Worm (Caenorhabditis elegans) whole organism, L1 larva: ENCODE data around the gene rfp-1.
"Not testable (repeated sequence)": the region's sequence is repeated elsewhere in the genome, so short reads cannot be mapped to it uniquely, and the experiment has no call there.

Source experiments
- Y116A8C.19 ChIP-seq: sonication (generic microtip); optimal IDR thresholded peaks from 2 replicates; lab custom pipeline; 2016; ENCODE audit warnings: missing compliant biosample characterization, missing genetic modification characterization, borderline replicate concordance
- aha-1 ChIP-seq: fragments of 150-350 bp; optimal IDR thresholded peaks from 2 replicates; lab custom pipeline; 2014; ENCODE audit warnings: missing biosample characterization, missing genetic modification characterization
- ama-1 ChIP-seq: fragments of 150-350 bp; optimal IDR thresholded peaks from 2 replicates; lab custom pipeline; 2014
- ceh-82 ChIP-seq, 3 experiments: fragments of 150-350 bp in 1 of 3; sonication (generic microtip) in 2 of 3; optimal IDR thresholded peaks; 2 replicates each; lab custom pipeline; 2014 to 2017; ENCODE audit warnings: missing biosample characterization in 3 of 3, missing genetic modification characterization in 3 of 3
- ceh-90 ChIP-seq: sonication (generic microtip); optimal IDR thresholded peaks from 2 replicates; lab custom pipeline; 2016; ENCODE audit warnings: missing genetic modification characterization, missing compliant biosample characterization
- efl-1 ChIP-seq, 4 experiments: fragments of 150-350 bp; optimal IDR thresholded peaks in 3 of 4; peaks in 1 of 4; 1 replicate in 1 of 4; 2 replicates in 3 of 4; lab custom pipeline; 2014; ENCODE audit warnings: missing biosample characterization in 2 of 4, missing genetic modification characterization in 2 of 4, missing genetic modification reagents in 2 of 4
- egl-13 ChIP-seq: sonication (generic microtip); optimal IDR thresholded peaks from 2 replicates; lab custom pipeline; 2016; ENCODE audit warnings: missing genotype, missing genetic modification reagents, missing genetic modification characterization, missing compliant biosample characterization
- egl-27 ChIP-seq, 2 experiments: fragments of 150-350 bp in 1 of 2; sonication (generic microtip); optimal IDR thresholded peaks; 3 replicates each; lab custom pipeline; 2017 to 2018; ENCODE audit warnings: missing biosample characterization in 2 of 2, missing genetic modification characterization in 2 of 2, missing genetic modification reagents in 2 of 2
- ets-5 ChIP-seq: fragments of 200-800 bp; sonication (Bioruptor generic); IDR thresholded peaks from 2 replicates; pipeline ENCODE4 v1.3.6; 2022; ENCODE audit warnings: missing genetic modification characterization, missing compliant biosample characterization
- fkh-10 ChIP-seq: sonication (generic microtip); optimal IDR thresholded peaks from 2 replicates; lab custom pipeline; 2017; ENCODE audit warnings: missing biosample characterization, missing genetic modification reagents, missing genetic modification characterization
- fkh-4 ChIP-seq: sonication (generic microtip); optimal IDR thresholded peaks from 2 replicates; lab custom pipeline; 2016; ENCODE audit warnings: missing compliant biosample characterization, missing genetic modification characterization, borderline replicate concordance
- fkh-8 ChIP-seq: sonication (generic microtip); optimal IDR thresholded peaks from 2 replicates; lab custom pipeline; 2016; ENCODE audit warnings: mild to moderate bottlenecking, missing genetic modification characterization, missing compliant biosample characterization
- fos-1 ChIP-seq: fragments of 150-350 bp; optimal IDR thresholded peaks from 2 replicates; lab custom pipeline; 2014; ENCODE audit warnings: missing biosample characterization, missing genetic modification characterization
- grh-1 ChIP-seq: fragments of 200-800 bp; sonication (Bioruptor generic); IDR thresholded peaks from 2 replicates; pipeline ENCODE4 v1.3.6; 2022; ENCODE audit warnings: missing genetic modification reagents, missing genetic modification characterization, missing compliant biosample characterization
- hlh-17 ChIP-seq: fragments of 200-800 bp; sonication (Bioruptor generic); optimal IDR thresholded peaks from 2 replicates; lab custom pipeline; 2018; ENCODE audit warnings: missing genetic modification characterization, mild to moderate bottlenecking, missing compliant biosample characterization, moderate library complexity, borderline replicate concordance
- isw-1 ChIP-seq: fragments of 200-800 bp; sonication (Bioruptor generic); IDR thresholded peaks from 2 replicates; pipeline ENCODE4 v1.3.6; 2022; ENCODE audit warnings: missing genetic modification characterization, missing compliant biosample characterization
- jun-1 ChIP-seq: fragments of 150-350 bp; optimal IDR thresholded peaks from 2 replicates; lab custom pipeline; 2014; ENCODE audit warnings: missing biosample characterization, missing genetic modification reagents, missing genetic modification characterization
- lin-13 ChIP-seq: fragments of 150-350 bp; optimal IDR thresholded peaks from 2 replicates; lab custom pipeline; 2014; ENCODE audit warnings: missing biosample characterization, missing genetic modification reagents, missing genetic modification characterization
- lin-35 ChIP-seq, 2 experiments: fragments of 150-350 bp; optimal IDR thresholded peaks; 2 replicates each; lab custom pipeline; 2014; ENCODE audit warnings: missing biosample characterization in 2 of 2, missing genetic modification characterization in 2 of 2, missing genetic modification reagents in 2 of 2
- lir-3 ChIP-seq: sonication (generic microtip); optimal IDR thresholded peaks from 2 replicates; lab custom pipeline; 2016; ENCODE audit warnings: mild to moderate bottlenecking, missing genetic modification characterization, moderate library complexity, missing compliant biosample characterization; ENCODE audit not compliant: poor library complexity
- lsy-2 ChIP-seq, 2 experiments: fragments of 150-350 bp; optimal IDR thresholded peaks; 2 replicates each; lab custom pipeline; 2014; ENCODE audit warnings: missing biosample characterization in 2 of 2, missing genetic modification characterization in 2 of 2
- mab-9 ChIP-seq: fragments of 200-800 bp; sonication (Bioruptor generic); IDR thresholded peaks from 2 replicates; pipeline ENCODE4 v1.3.6; 2022; ENCODE audit warnings: missing genetic modification reagents, missing genetic modification characterization, missing compliant biosample characterization
- mdl-1 ChIP-seq, 2 experiments: fragments of 150-350 bp; optimal IDR thresholded peaks; 2 replicates each; lab custom pipeline; 2014 to 2017; ENCODE audit warnings: missing biosample characterization in 2 of 2, missing genetic modification characterization in 2 of 2, inconsistent platforms in 1 of 2
- mef-2 ChIP-seq: fragments of 150-350 bp; optimal IDR thresholded peaks from 2 replicates; lab custom pipeline; 2014; ENCODE audit warnings: missing biosample characterization, missing genetic modification characterization
- mep-1 ChIP-seq: fragments of 150-350 bp; optimal IDR thresholded peaks from 2 replicates; lab custom pipeline; 2014; ENCODE audit warnings: missing biosample characterization, missing genetic modification characterization
- nhr-11 ChIP-seq: fragments of 150-350 bp; optimal IDR thresholded peaks from 2 replicates; lab custom pipeline; 2014; ENCODE audit warnings: missing biosample characterization, missing genetic modification characterization
- nhr-12 ChIP-seq: sonication (generic microtip); optimal IDR thresholded peaks from 2 replicates; lab custom pipeline; 2017; ENCODE audit warnings: missing biosample characterization, missing genetic modification characterization
- nhr-19 ChIP-seq: fragments of 200-800 bp; sonication (Bioruptor generic); conservative IDR thresholded peaks from 2 replicates; pipeline ENCODE4 v1.3.6; 2022; ENCODE audit warnings: missing genetic modification characterization, missing compliant biosample characterization
- nhr-20 ChIP-seq: sonication (generic microtip); optimal IDR thresholded peaks from 2 replicates; lab custom pipeline; 2016; ENCODE audit warnings: mild to moderate bottlenecking, missing genetic modification characterization, missing compliant biosample characterization
- nhr-47 ChIP-seq: sonication (generic microtip); optimal IDR thresholded peaks from 2 replicates; lab custom pipeline; 2016; ENCODE audit warnings: mild to moderate bottlenecking, missing genetic modification characterization, moderate library complexity, missing compliant biosample characterization
- nhr-71 ChIP-seq: sonication (generic microtip); optimal IDR thresholded peaks from 2 replicates; lab custom pipeline; 2016; ENCODE audit warnings: mild to moderate bottlenecking, missing genetic modification characterization, moderate library complexity, missing compliant biosample characterization
- nhr-77 ChIP-seq: fragments of 150-350 bp; optimal IDR thresholded peaks from 2 replicates; lab custom pipeline; 2014; ENCODE audit warnings: missing biosample characterization, missing genetic modification characterization
- pqm-1 ChIP-seq: sonication (generic microtip); optimal IDR thresholded peaks from 3 replicates; lab custom pipeline; 2017; ENCODE audit warnings: missing biosample characterization, missing genetic modification characterization
- rnt-1 ChIP-seq: sonication (generic microtip); optimal IDR thresholded peaks from 2 replicates; lab custom pipeline; 2016; ENCODE audit warnings: mild to moderate bottlenecking, missing genetic modification characterization, moderate library complexity, missing compliant biosample characterization
- snu-23 ChIP-seq: sonication (generic microtip); optimal IDR thresholded peaks from 2 replicates; lab custom pipeline; 2016; ENCODE audit warnings: missing genetic modification characterization, missing compliant biosample characterization
- sox-4 ChIP-seq: sonication (generic microtip); optimal IDR thresholded peaks from 2 replicates; lab custom pipeline; 2016; ENCODE audit warnings: missing genetic modification characterization, missing compliant biosample characterization
- sptf-1 ChIP-seq: fragments of 150-350 bp; optimal IDR thresholded peaks from 2 replicates; lab custom pipeline; 2014; ENCODE audit warnings: missing biosample characterization, missing genetic modification characterization
- sup-37 ChIP-seq: fragments of 200-800 bp; sonication (Bioruptor generic); optimal IDR thresholded peaks from 2 replicates; lab custom pipeline; 2018; ENCODE audit warnings: mild to moderate bottlenecking, missing genetic modification characterization, missing compliant biosample characterization
- unc-30 ChIP-seq: sonication (generic microtip); optimal IDR thresholded peaks from 2 replicates; lab custom pipeline; 2017; ENCODE audit warnings: missing biosample characterization, missing genetic modification characterization
- xbp-1 ChIP-seq: sonication (generic microtip); optimal IDR thresholded peaks from 2 replicates; lab custom pipeline; 2016; ENCODE audit warnings: missing genetic modification characterization, missing compliant biosample characterization
- zag-1 ChIP-seq: fragments of 150-350 bp; optimal IDR thresholded peaks from 2 replicates; lab custom pipeline; 2014; ENCODE audit warnings: missing biosample characterization, missing genetic modification characterization

rfp-1 gene

ce11 chrIII:8331779-8332178, 26.6 kb upstream of the rfp-1 start, which contains the start of the genes mrps-18A and ZC262.2 (continued):
- TF ChIP-seq ets-5 (GFP tag; lab: Robert Waterston, UW) = no peak
- peak; percentile 18 for TF ChIP-seq nhr-47
- TF ChIP-seq efl-1 (optimal IDR thresholded peaks at IDR 0.05; lab: Kevin White, UChicago) = peak; percentile 49 to 65
- peak; percentile 69 to 85 for TF ChIP-seq efl-1 (GFP tag; optimal IDR thresholded peaks at IDR 0.05 in 1 of 2; lab: Kevin White, UChicago)
- peak; percentile 45 for TF ChIP-seq snu-23
- TF ChIP-seq rnt-1 (tag; lab: Kevin White, UChicago) = peak; percentile 10
- TF ChIP-seq lin-35 (GFP tag; optimal IDR thresholded peaks at IDR 0.05; lab: Kevin White, UChicago) = peak; percentile 60 to 76
- no peak for TF ChIP-seq nhr-20 (tag; lab: Kevin White, UChicago)
- TF ChIP-seq, all 84 proteins: peak for 17

- TF ChIP-seq fkh-8 (tag; lab: Kevin White, UChicago) (no peak), mab-9 (GFP tag; lab: Robert Waterston, UW) (no peak), nhr-77 (no peak), fkh-10 (GFP tag; lab: Kevin White, UChicago) (no peak), Y116A8C.19 (tag; lab: Kevin White, UChicago) (no peak), nhr-12 (tag; lab: Kevin White, UChicago) (no peak), lir-3 (tag; lab: Kevin White, UChicago) (no peak), lin-13 (no peak), egl-13 (tag; lab: Kevin White, UChicago) (no peak), mef-2 (no peak), grh-1 (GFP tag; lab: Robert Waterston, UW) (no peak), hlh-17 (GFP tag; lab: Kevin White, UChicago) (no peak), sup-37 (GFP tag; lab: Kevin White, UChicago) (no peak), fkh-4 (tag; lab: Kevin White, UChicago) (no peak), ama-1 (no peak)
Observed at ce11 chrIII:8334432-8334831, 24.0 kb upstream of the rfp-1 start, which contains the start of gene ZC262.4. ZC262.4 (minus strand) TSS chrIII:8334532.

- TF ChIP-seq mep-1 (tag; lab: Kevin White, UChicago); nhr-19 (GFP tag; lab: Robert Waterston, UW); zag-1: not testable (repeated sequence)
Observed at ce11 chrIII:8339372-8339771, 19.1 kb upstream of the rfp-1 start, which contains the start of gene clc-28. clc-28 (minus strand) TSS chrIII:8339472.

DNA sequence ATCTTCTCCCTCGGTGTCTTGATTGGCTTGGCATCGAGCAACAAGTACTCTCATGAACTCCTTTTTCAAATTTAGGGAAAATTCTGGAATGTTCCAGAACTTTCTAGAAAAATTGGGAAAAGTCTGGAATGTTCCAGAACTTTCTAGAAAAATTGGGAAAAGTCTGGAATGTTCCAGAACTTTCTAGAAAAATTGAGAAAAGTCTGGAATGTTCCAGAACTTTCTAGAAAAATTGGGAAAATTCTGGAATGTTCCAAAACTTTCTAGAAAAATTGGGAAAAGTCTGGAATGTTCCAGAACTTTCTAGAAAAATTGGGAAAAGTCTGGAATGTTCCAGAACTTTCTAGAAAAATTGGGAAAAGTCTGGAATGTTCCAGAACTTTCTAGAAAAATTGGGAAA, 14.1 kb upstream of the rfp-1 start, which contains the start of gene ZC262.7:
TSS of gene ZC262.7 (minus strand) at position 54 of the 400 bp plus-strand sequence.
- not testable (repeated sequence) for TF ChIP-seq pqm-1 (tag; lab: Kevin White, UChicago); mdl-1 (tag; optimal IDR thresholded peaks at IDR 0.05; lab: Kevin White, UChicago); mef-2

ce11 chrIII:8347822-8348221, 10.6 kb upstream of the rfp-1 start, which contains the start of gene clc-29:
clc-29 (minus strand) TSS chrIII:8347922.
- not testable (repeated sequence) for TF ChIP-seq ama-1; aha-1; lsy-2 (tag; optimal IDR thresholded peaks at IDR 0.05; lab: Kevin White, UChicago)

ce11 chrIII:8354644-8355461, 3.6 kb upstream of the rfp-1 start, which contains the start of gene unc-116:
unc-116 (minus strand) TSS chrIII:8355174.
- TF ChIP-seq egl-27 (tag; optimal IDR thresholded peaks at IDR 0.05; lab: Kevin White, UChicago) (no peak), sox-4 (tag; lab: Kevin White, UChicago) (no peak), xbp-1 (tag; lab: Kevin White, UChicago) (no peak), sup-37 (GFP tag; lab: Kevin White, UChicago) (no peak), nhr-11 (no peak), ets-5 (GFP tag; lab: Robert Waterston, UW) (no peak), jun-1 (tag; lab: Kevin White, UChicago) (peak; percentile 27), snu-23 (peak; percentile 5), unc-30 (tag; lab: Kevin White, UChicago) (no peak), ceh-82 (tag; optimal IDR thresholded peaks at IDR 0.05; lab: Kevin White, UChicago) (peak; percentile 50 to 72 (median 58)), isw-1 (GFP tag; lab: Robert Waterston, UW) (peak; percentile 43; the same call in 1 of the 2 replicates), sptf-1 (no peak), ceh-90 (no peak), fos-1 (tag; lab: Kevin White, UChicago) (peak; percentile 8), lin-35 (GFP tag; optimal IDR thresholded peaks at IDR 0.05; lab: Kevin White, UChicago) (peak; percentile 38 to 39), nhr-71 (peak; percentile 63), mdl-1 (tag; optimal IDR thresholded peaks at IDR 0.05; lab: Kevin White, UChicago) (peak in 1 of 2 experiments; percentile 74)
